Worm (Caenorhabditis elegans): ENCODE data around the gene Y53F4B.14.
"Not testable (repeated sequence)": the region's sequence is repeated elsewhere in the genome, so short reads cannot be mapped to it uniquely, and the experiment has no call there.

Y53F4B.14 gene

DNA sequence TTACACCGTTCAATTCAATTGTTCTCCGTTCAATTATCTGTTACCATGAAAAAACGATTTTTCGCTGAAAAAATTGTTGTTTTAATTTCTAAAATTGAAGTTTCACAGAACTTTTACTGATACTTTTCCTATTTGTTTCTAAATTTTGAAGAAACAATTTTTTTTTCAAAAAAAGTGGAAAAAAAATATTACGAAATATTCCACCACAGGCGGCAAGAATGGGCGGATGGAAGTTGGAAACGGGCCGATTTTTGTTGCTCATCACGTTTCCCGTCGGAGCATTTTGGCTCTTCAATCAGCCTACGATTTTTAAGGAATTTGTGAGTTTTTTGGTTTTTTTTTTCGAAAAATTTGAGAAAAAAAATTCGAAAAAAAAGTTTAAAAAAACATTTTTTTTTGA, at the start of gene Y53F4B.14:
Gene Y53F4B.14 (plus strand): TSS at position 210 of the 400 bp plus-strand sequence.
- TF ChIP-seq cog-1 (tag; optimal IDR thresholded peaks at IDR 0.05) (no peak), flt-1 (GFP tag; IDR thresholded peaks at IDR 0.05) (no peak), med-1 (GFP tag; optimal IDR thresholded peaks at IDR 0.05; ENCODE audit: insufficient read depth) (no peak), tab-1 (GFP tag; IDR thresholded peaks at IDR 0.05) (no peak), klf-2 (GFP tag; conservative IDR thresholded peaks at IDR 0.05) (no peak), T22C8.4 (GFP tag; IDR thresholded peaks at IDR 0.05) (no peak), ztf-23 (GFP tag; IDR thresholded peaks at IDR 0.05) (no peak), ztf-29 (GFP tag; IDR thresholded peaks at IDR 0.05) (no peak), ref-1 (GFP tag; conservative IDR thresholded peaks at IDR 0.05) (no peak)

DNA sequence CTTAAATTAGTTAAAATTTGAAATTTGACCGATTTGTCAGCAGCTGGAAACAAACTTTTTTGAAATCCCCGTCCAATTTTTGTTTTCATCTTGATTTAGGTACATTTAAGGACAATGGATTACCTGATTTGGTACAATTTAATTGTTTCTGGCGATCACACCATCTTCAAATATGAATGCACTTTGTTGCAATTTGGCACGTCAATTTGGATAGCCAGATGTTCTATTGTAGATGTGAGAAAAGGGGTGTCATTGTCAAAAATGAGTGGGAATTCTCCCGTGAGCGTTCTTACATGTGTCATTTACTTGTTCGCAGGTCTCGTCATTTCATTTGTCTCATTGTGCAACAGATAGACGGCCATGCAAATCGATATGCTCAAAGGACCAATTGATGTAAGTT, 49.6 kb upstream of the Y53F4B.14 start, which contains the start of gene Y53F4B.43:
Gene Y53F4B.43 (plus strand): TSS at position 301 of the 400 bp plus-strand sequence.
- TF ChIP-seq ztf-23 (GFP tag; IDR thresholded peaks at IDR 0.05); ref-1 (GFP tag; conservative IDR thresholded peaks at IDR 0.05); flt-1 (GFP tag; IDR thresholded peaks at IDR 0.05): not testable (repeated sequence)

DNA sequence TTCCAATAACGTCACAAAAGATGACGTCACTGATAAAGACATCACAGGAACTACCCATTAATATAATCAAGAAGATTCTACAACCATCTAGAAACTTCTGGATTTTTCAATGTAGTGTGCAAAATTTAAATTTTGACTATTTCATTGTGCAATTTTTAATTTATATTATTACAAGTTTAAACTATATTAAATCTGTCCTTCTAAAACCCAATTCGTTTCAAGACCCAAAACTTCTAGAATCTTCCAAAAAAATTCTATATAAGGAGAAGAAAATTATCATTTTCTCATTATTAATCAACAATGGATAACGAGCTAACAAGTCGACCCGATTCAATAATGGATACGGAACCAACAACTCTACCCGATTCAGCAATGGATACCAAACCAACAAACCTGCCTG, 45.2 kb upstream of the Y53F4B.14 start, which contains the start of gene Y53F4B.7:
Gene Y53F4B.7 (plus strand): TSS at position 301 of the 400 bp plus-strand sequence.
- TF ChIP-seq ztf-29 (GFP tag; IDR thresholded peaks at IDR 0.05); cog-1 (tag; optimal IDR thresholded peaks at IDR 0.05); tab-1 (GFP tag; IDR thresholded peaks at IDR 0.05): not testable (repeated sequence)

- TF ChIP-seq ref-1 (GFP tag; conservative IDR thresholded peaks at IDR 0.05), result no peak
- TF ChIP-seq ztf-23 (GFP tag; IDR thresholded peaks at IDR 0.05), result no peak
- no peak for TF ChIP-seq klf-2 (GFP tag; conservative IDR thresholded peaks at IDR 0.05)
Observed at ce11 chrII:15003410-15003809, 34.4 kb upstream of the Y53F4B.14 start, which contains the start of gene Y53F4B.10. TSS of gene Y53F4B.10 (minus strand) at chrII:15003510.

DNA sequence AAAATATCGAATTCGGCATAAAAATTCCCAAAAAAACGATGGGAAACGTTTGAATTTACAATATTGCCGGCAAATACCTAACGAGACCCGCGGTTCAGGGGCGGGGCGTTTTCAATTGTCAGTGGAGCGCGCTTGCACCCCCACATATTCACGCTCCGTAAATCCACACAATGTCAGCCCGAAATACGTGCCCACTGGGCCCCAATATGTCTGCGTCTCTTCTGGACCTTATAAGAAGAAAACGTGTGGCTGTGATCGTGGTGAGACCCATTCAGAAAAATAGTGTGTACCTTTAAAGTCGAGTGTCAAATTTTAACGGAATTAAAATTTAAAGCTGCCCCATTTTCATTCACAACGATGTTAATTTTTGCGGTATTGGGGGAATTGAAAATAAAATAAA, 33.3 kb upstream of the Y53F4B.14 start:
- TF ChIP-seq ref-1 (GFP tag; conservative IDR thresholded peaks at IDR 0.05), result no peak
- no peak for TF ChIP-seq ztf-23 (GFP tag; IDR thresholded peaks at IDR 0.05)
- no peak for TF ChIP-seq klf-2 (GFP tag; conservative IDR thresholded peaks at IDR 0.05)
- TF ChIP-seq T22C8.4 (GFP tag; IDR thresholded peaks at IDR 0.05), result no peak
- no peak for TF ChIP-seq flt-1 (GFP tag; IDR thresholded peaks at IDR 0.05)
- no peak for TF ChIP-seq tab-1 (GFP tag; IDR thresholded peaks at IDR 0.05)
- TF ChIP-seq med-1 (GFP tag; optimal IDR thresholded peaks at IDR 0.05; ENCODE audit: insufficient read depth), result no peak
- no peak for TF ChIP-seq cog-1 (tag; optimal IDR thresholded peaks at IDR 0.05)
- TF ChIP-seq ztf-29 (GFP tag; IDR thresholded peaks at IDR 0.05), result no peak

DNA sequence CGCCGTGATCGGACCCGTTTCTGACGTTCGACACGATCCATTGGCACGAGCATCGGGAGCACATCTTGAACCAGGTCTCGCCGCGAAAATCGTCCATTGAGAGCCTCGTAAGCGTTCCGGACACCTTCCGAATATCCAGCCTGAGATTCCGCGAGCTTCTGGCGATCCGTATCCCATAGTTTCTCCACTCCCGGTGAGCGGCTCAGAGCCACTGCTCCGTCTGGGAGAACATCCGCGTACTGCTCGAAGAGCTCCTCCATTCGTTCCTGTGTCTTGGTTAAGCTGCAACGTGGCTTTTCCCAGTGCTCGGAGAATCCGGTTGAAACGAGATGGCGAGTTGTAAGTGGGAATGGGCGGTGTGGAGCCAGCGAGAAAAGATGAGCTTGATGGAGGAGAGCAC, 32.7 kb upstream of the Y53F4B.14 start:
- no peak for TF ChIP-seq ztf-23 (GFP tag; IDR thresholded peaks at IDR 0.05)
- no peak for TF ChIP-seq flt-1 (GFP tag; IDR thresholded peaks at IDR 0.05)

- TF ChIP-seq T22C8.4 (GFP tag; IDR thresholded peaks at IDR 0.05), result no peak
- no peak for TF ChIP-seq cog-1 (tag; optimal IDR thresholded peaks at IDR 0.05)
- no peak for TF ChIP-seq ztf-29 (GFP tag; IDR thresholded peaks at IDR 0.05)
- TF ChIP-seq flt-1 (GFP tag; IDR thresholded peaks at IDR 0.05), result no peak
- TF ChIP-seq ztf-23 (GFP tag; IDR thresholded peaks at IDR 0.05), result no peak
- no peak for TF ChIP-seq ref-1 (GFP tag; conservative IDR thresholded peaks at IDR 0.05)
- no peak for TF ChIP-seq klf-2 (GFP tag; conservative IDR thresholded peaks at IDR 0.05)
- TF ChIP-seq med-1 (GFP tag; optimal IDR thresholded peaks at IDR 0.05; ENCODE audit: insufficient read depth), result no peak
- no peak for TF ChIP-seq tab-1 (GFP tag; IDR thresholded peaks at IDR 0.05)
Observed at ce11 chrII:15008481-15009057, 29.2 kb upstream of the Y53F4B.14 start.

DNA sequence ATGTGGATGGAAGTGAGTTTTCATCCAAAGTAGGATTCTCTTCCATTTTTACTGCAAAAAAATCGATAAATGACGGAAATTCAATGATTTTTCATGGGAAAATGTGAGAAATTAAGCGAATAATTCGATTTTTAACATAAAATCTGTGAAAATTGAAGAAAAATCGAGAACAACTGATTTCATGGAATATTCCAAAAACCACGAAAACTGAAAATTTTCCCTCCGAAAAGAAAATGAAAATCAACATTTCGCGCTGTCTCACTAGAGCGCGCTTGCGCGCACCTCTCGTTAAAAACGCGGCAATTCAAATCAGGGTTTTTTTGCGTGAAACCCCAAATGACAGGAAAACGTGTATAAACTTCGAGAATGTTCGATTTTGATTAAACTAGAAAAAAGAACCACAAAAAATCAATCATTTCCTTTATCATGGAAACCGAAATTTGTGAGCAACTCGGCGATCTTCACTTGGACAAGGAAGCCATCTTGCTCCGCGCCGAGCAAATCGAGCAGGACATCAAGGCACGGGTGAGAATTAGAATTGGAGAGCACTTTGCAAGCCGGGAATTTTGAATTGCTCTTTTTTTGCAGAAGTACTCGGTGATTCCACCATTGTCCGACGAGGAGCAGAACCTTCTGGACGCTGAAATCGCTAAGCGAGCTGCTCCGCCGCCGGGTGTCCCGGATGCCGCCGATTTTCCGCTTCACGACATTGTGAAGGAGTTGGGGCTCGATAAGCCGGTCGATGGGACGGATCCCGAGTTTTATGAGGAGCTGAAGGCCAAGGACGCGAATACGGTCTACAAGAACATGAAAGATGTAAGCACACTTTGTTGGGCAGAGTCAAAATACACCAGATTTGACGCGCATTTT, 27.2 kb upstream of the Y53F4B.14 start, which contains the start of the genes Y53F4B.9 and Y53F4B.11:
Gene Y53F4B.9 (minus strand): TSS at position 51 of the 870 bp plus-strand sequence.
Gene Y53F4B.11 (plus strand): TSS at position 383 of the 870 bp plus-strand sequence.
- TF ChIP-seq cog-1 (tag; optimal IDR thresholded peaks at IDR 0.05) (peak; percentile 4), tab-1 (GFP tag; IDR thresholded peaks at IDR 0.05) (no peak)

- no peak for TF ChIP-seq flt-1 (GFP tag; IDR thresholded peaks at IDR 0.05)
- no peak for TF ChIP-seq tab-1 (GFP tag; IDR thresholded peaks at IDR 0.05)
- TF ChIP-seq klf-2 (GFP tag; conservative IDR thresholded peaks at IDR 0.05), result no peak
- TF ChIP-seq cog-1 (tag; optimal IDR thresholded peaks at IDR 0.05), result no peak
- TF ChIP-seq ztf-29 (GFP tag; IDR thresholded peaks at IDR 0.05), result no peak
- no peak for TF ChIP-seq T22C8.4 (GFP tag; IDR thresholded peaks at IDR 0.05)
- no peak for TF ChIP-seq ref-1 (GFP tag; conservative IDR thresholded peaks at IDR 0.05)
- no peak for TF ChIP-seq ztf-23 (GFP tag; IDR thresholded peaks at IDR 0.05)
- no peak for TF ChIP-seq med-1 (GFP tag; optimal IDR thresholded peaks at IDR 0.05; ENCODE audit: insufficient read depth)
Observed at ce11 chrII:15014380-15014779, 23.4 kb upstream of the Y53F4B.14 start, which contains the start of gene Y53F4B.51. TSS of gene Y53F4B.51 (minus strand) at chrII:15014442.

DNA sequence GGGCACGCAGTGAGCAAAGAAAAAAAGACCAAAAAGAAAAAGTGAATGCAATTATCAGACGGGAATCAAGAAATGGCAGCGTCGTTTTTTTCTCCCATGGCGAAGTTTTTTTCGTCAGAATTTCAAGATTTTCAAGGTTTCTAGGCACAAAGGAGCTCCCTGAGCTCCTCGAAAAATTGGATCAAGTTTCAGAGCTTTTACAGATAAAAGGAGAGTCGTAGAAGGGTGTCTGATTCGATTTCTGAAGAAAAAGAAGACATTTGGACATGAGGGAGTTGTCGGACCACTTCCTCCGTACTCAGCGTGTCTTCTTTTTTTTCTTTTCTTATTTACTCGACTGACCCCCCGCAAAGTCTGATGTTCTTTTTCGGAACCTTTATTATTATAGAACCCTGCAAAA, 22.1 kb upstream of the Y53F4B.14 start:
- TF ChIP-seq med-1 (GFP tag; optimal IDR thresholded peaks at IDR 0.05; ENCODE audit: insufficient read depth), result no peak
- no peak for TF ChIP-seq ref-1 (GFP tag; conservative IDR thresholded peaks at IDR 0.05)
- no peak for TF ChIP-seq flt-1 (GFP tag; IDR thresholded peaks at IDR 0.05)
